Fruit fly (Drosophila melanogaster) whole organism, embryonic: ENCODE measurements around the gene p24-2.

ENCODE experiments used
- CG1024 ChIP-seq: fragments of 200-800 bp; sonication (Bioruptor generic); IDR thresholded peaks from 2 replicates; pipeline ENCODE4 v1.3.6; 2022; ENCODE audit warnings: missing biosample characterization, missing genetic modification characterization
- CG10274 ChIP-seq: fragments of 200-800 bp; sonication (Bioruptor generic); optimal IDR thresholded peaks from 3 replicates; lab custom pipeline; 2017; ENCODE audit warnings: missing biosample characterization, mild to moderate bottlenecking, missing genetic modification characterization
- CG10431 ChIP-seq: fragments of 200-800 bp; sonication (Bioruptor generic); optimal IDR thresholded peaks from 3 replicates; lab custom pipeline; 2018; ENCODE audit warnings: missing biosample characterization, mild to moderate bottlenecking, missing genetic modification characterization
- CG11093 ChIP-seq: fragments of 200-800 bp; sonication (Bioruptor generic); IDR thresholded peaks from 3 replicates; pipeline ENCODE4 v1.3.6; 2022; ENCODE audit warnings: missing biosample characterization, missing genetic modification characterization
- CG12744 ChIP-seq: fragments of 200-800 bp; sonication (Bioruptor generic); optimal IDR thresholded peaks from 2 replicates; lab custom pipeline; 2016; ENCODE audit warnings: missing biosample characterization, missing genetic modification characterization
- CG17385 ChIP-seq: fragments of 200-800 bp; sonication (Bioruptor generic); optimal IDR thresholded peaks from 3 replicates; lab custom pipeline; 2018; ENCODE audit warnings: missing biosample characterization, mild to moderate bottlenecking, missing genetic modification characterization
- CG30431 ChIP-seq: fragments of 200-800 bp; sonication (Bioruptor generic); optimal IDR thresholded peaks from 2 replicates; lab custom pipeline; 2017; ENCODE audit warnings: missing biosample characterization, missing genetic modification characterization
- CG33557 ChIP-seq: fragments of 200-800 bp; sonication (Bioruptor generic); optimal IDR thresholded peaks from 2 replicates; lab custom pipeline; 2019; ENCODE audit warnings: missing biosample characterization, mild to moderate bottlenecking, missing genetic modification characterization, moderate library complexity
- CG4360 ChIP-seq: fragments of 200-800 bp; sonication (Bioruptor generic); IDR thresholded peaks from 2 replicates; pipeline ENCODE4 v1.3.6; 2022; ENCODE audit warnings: missing biosample characterization, missing genetic modification characterization
- CG9215 ChIP-seq: fragments of 200-800 bp; sonication (Bioruptor generic); IDR thresholded peaks from 2 replicates; pipeline ENCODE4 v1.3.6; 2022; ENCODE audit warnings: missing biosample characterization, missing genetic modification characterization
- Chrac-16 ChIP-seq: fragments of 200-800 bp; sonication (Bioruptor generic); optimal IDR thresholded peaks from 3 replicates; lab custom pipeline; 2016; ENCODE audit warnings: missing biosample characterization, missing genetic modification characterization
- Lpt ChIP-seq: fragments of >200 bp; optimal IDR thresholded peaks from 2 replicates; lab custom pipeline; 2018; ENCODE audit warnings: missing biosample characterization, missing genetic modification characterization
- dati ChIP-seq: fragments of 200-800 bp; sonication (Bioruptor generic); IDR thresholded peaks from 2 replicates; pipeline ENCODE4 v1.3.6; 2022; ENCODE audit warnings: missing biosample characterization, missing genetic modification characterization
- sens ChIP-seq: fragments of 200-800 bp; sonication (Bioruptor generic); peaks from one replicate; lab custom pipeline; 2016; ENCODE audit warnings: missing biosample characterization, missing genetic modification characterization

- TF ChIP-seq dati (GFP tag; lab: Robert Waterston, UW) (no peak), sens (GFP tag; lab: Kevin White, UChicago) (no peak), CG30431 (GFP tag; lab: Kevin White, UChicago) (no peak), CG4360 (no peak), Chrac-16 (no peak), CG10274 (GFP tag; lab: Kevin White, UChicago) (no peak), CG12744 (GFP tag; lab: Kevin White, UChicago) (no peak), CG1024 (GFP tag; lab: Robert Waterston, UW) (no peak), CG10431 (GFP tag; lab: Kevin White, UChicago) (no peak), CG11093 (GFP tag; lab: Robert Waterston, UW) (no peak), Lpt (GFP tag; lab: Kevin White, UChicago) (no peak), CG9215 (no peak), CG33557 (GFP tag; lab: Kevin White, UChicago) (no peak), CG17385 (GFP tag; lab: Kevin White, UChicago) (no peak)
Measured at dm6 chr3R:9739793-9740192, 47.2 kb upstream of the p24-2 start, which contains the start of gene side-VII.
